Worm (Caenorhabditis elegans) whole organism, early embryonic: ENCODE data around the gene clec-64.

Experiments
- B0310.2 ChIP-seq: sonication (generic microtip); optimal IDR thresholded peaks from 2 replicates; lab custom pipeline; 2016; ENCODE audit warnings: mild to moderate bottlenecking, missing genetic modification characterization, missing compliant biosample characterization
- F13C5.2 ChIP-seq: sonication (generic microtip); optimal IDR thresholded peaks from 2 replicates; lab custom pipeline; 2017; ENCODE audit warnings: mild to moderate bottlenecking, missing genetic modification characterization, inconsistent platforms, missing compliant biosample characterization
- aly-1 ChIP-seq: sonication (generic microtip); optimal IDR thresholded peaks from 2 replicates; lab custom pipeline; 2016; ENCODE audit warnings: missing genetic modification characterization, missing compliant biosample characterization
- ama-1 ChIP-seq: fragments of 150-350 bp; optimal IDR thresholded peaks from 2 replicates; lab custom pipeline; 2014
- ceh-13 ChIP-seq: fragments of 200-800 bp; sonication (Bioruptor generic); optimal IDR thresholded peaks from 2 replicates; lab custom pipeline; 2018; ENCODE audit warnings: mild to moderate bottlenecking, missing genetic modification characterization, missing compliant biosample characterization
- ceh-36 ChIP-seq: sonication (generic microtip); optimal IDR thresholded peaks from 2 replicates; lab custom pipeline; 2016; ENCODE audit warnings: missing genetic modification characterization, inconsistent platforms, missing compliant biosample characterization
- ets-7 ChIP-seq: sonication (generic microtip); optimal IDR thresholded peaks from 2 replicates; lab custom pipeline; 2016; ENCODE audit warnings: missing genotype, missing genetic modification characterization, missing compliant biosample characterization
- flt-1 ChIP-seq: fragments of 200-800 bp; sonication (Bioruptor generic); IDR thresholded peaks from 2 replicates; pipeline ENCODE4 v1.3.6; 2022; ENCODE audit warnings: missing genetic modification characterization, missing compliant biosample characterization
- hmbx-1 ChIP-seq: sonication (generic microtip); optimal IDR thresholded peaks from 2 replicates; lab custom pipeline; 2016; ENCODE audit warnings: mild to moderate bottlenecking, missing genetic modification characterization, missing compliant biosample characterization
- hmg-4 ChIP-seq: fragments of 200-800 bp; sonication (Bioruptor generic); optimal IDR thresholded peaks from 2 replicates; lab custom pipeline; 2018; ENCODE audit warnings: mild to moderate bottlenecking, missing genetic modification characterization, missing compliant biosample characterization
- hnd-1 ChIP-seq: sonication (generic microtip); optimal IDR thresholded peaks from 2 replicates; lab custom pipeline; 2016; ENCODE audit warnings: missing genetic modification characterization, missing compliant biosample characterization
- pes-1 ChIP-seq: fragments of 200-800 bp; sonication (Bioruptor generic); IDR thresholded peaks from 2 replicates; pipeline ENCODE4 v1.3.6; 2022; ENCODE audit warnings: missing genetic modification reagents, missing genetic modification characterization, missing compliant biosample characterization
- scrt-1 ChIP-seq: fragments of 200-800 bp; sonication (Bioruptor generic); IDR thresholded peaks from 2 replicates; pipeline ENCODE4 v1.3.6; 2022; ENCODE audit warnings: missing genetic modification characterization, missing compliant biosample characterization
- sea-1 ChIP-seq: fragments of 200-800 bp; sonication (Bioruptor generic); conservative IDR thresholded peaks from 2 replicates; pipeline ENCODE4 v1.3.6; 2022; ENCODE audit warnings: missing genetic modification characterization, missing compliant biosample characterization
- tbx-11 ChIP-seq: fragments of 200-800 bp; sonication (Bioruptor generic); IDR thresholded peaks from 2 replicates; pipeline ENCODE4 v1.3.6; 2022; ENCODE audit warnings: missing genetic modification characterization, missing compliant biosample characterization
- tbx-37 ChIP-seq: fragments of 200-800 bp; sonication (Bioruptor generic); conservative IDR thresholded peaks from 2 replicates; pipeline ENCODE4 v1.3.6; 2022; ENCODE audit warnings: missing genetic modification reagents, missing genetic modification characterization, missing compliant biosample characterization
- tra-4 ChIP-seq: sonication (generic microtip); optimal IDR thresholded peaks from 2 replicates; lab custom pipeline; 2017; ENCODE audit warnings: missing genetic modification characterization, missing compliant biosample characterization

clec-64 gene

ce11 chrII:12904174-12904573 lies 6.1 kb downstream of the clec-64 start, which contains the start of gene clec-66:
Gene clec-66 (plus strand): TSS chrII:12904398.
- TF ChIP-seq sea-1 (GFP tag; lab: Robert Waterston, UW): no peak
- TF ChIP-seq tbx-11 (GFP tag; lab: Robert Waterston, UW): no peak
- TF ChIP-seq F13C5.2 (tag; lab: Kevin White, UChicago): no peak
- TF ChIP-seq aly-1: no peak
- no peak for TF ChIP-seq hmbx-1
- no peak for TF ChIP-seq hnd-1 (tag; lab: Kevin White, UChicago)
- TF ChIP-seq scrt-1 (GFP tag; lab: Robert Waterston, UW): no peak

- TF ChIP-seq hnd-1 (tag; lab: Kevin White, UChicago): no peak
- no peak for TF ChIP-seq pes-1
- TF ChIP-seq tbx-11 (GFP tag; lab: Robert Waterston, UW): no peak
- TF ChIP-seq sea-1 (GFP tag; lab: Robert Waterston, UW): no peak
- TF ChIP-seq scrt-1 (GFP tag; lab: Robert Waterston, UW): no peak
- no peak for TF ChIP-seq tbx-37 (GFP tag; lab: Robert Waterston, UW)
- no peak for TF ChIP-seq ceh-13
- TF ChIP-seq F13C5.2 (tag; lab: Kevin White, UChicago): no peak
- TF ChIP-seq ceh-36 (tag; lab: Kevin White, UChicago): no peak
- TF ChIP-seq aly-1: no peak
- no peak for TF ChIP-seq hmg-4 (GFP tag; lab: Kevin White, UChicago)
- TF ChIP-seq hmbx-1: no peak
- no peak for TF ChIP-seq flt-1 (GFP tag; lab: Robert Waterston, UW)
- TF ChIP-seq ets-7 (tag; lab: Kevin White, UChicago): no peak
- TF ChIP-seq B0310.2 (tag; lab: Kevin White, UChicago): no peak
- TF ChIP-seq tra-4 (tag; lab: Kevin White, UChicago): no peak
- no peak for TF ChIP-seq ama-1 (lab: Kevin White, UChicago)
Measured at ce11 chrII:12907070-12907469, 9.0 kb downstream of the clec-64 start, which contains the start of gene nspb-11. Gene nspb-11 (plus strand): TSS chrII:12907370.

ce11 chrII:12908779-12909178 lies 10.7 kb downstream of the clec-64 start, which contains the start of gene ddn-2:
Gene ddn-2 (plus strand): TSS chrII:12909079.
- no peak for TF ChIP-seq B0310.2 (tag; lab: Kevin White, UChicago)
- no peak for TF ChIP-seq sea-1 (GFP tag; lab: Robert Waterston, UW)
- no peak for TF ChIP-seq pes-1
- TF ChIP-seq ceh-36 (tag; lab: Kevin White, UChicago): no peak
- no peak for TF ChIP-seq hmbx-1
- TF ChIP-seq ets-7 (tag; lab: Kevin White, UChicago): no peak
- TF ChIP-seq hnd-1 (tag; lab: Kevin White, UChicago): no peak
- TF ChIP-seq ceh-13: no peak
- TF ChIP-seq scrt-1 (GFP tag; lab: Robert Waterston, UW): no peak
- TF ChIP-seq tbx-37 (GFP tag; lab: Robert Waterston, UW): no peak
- no peak for TF ChIP-seq tbx-11 (GFP tag; lab: Robert Waterston, UW)
- no peak for TF ChIP-seq flt-1 (GFP tag; lab: Robert Waterston, UW)
- no peak for TF ChIP-seq F13C5.2 (tag; lab: Kevin White, UChicago)

ce11 chrII:12914514-12915075 lies 16.6 kb downstream of the clec-64 start, which contains the start of gene F35C5.12:
Gene F35C5.12 (minus strand): TSS chrII:12914564.
- TF ChIP-seq hnd-1 (tag; lab: Kevin White, UChicago) (no peak), tbx-37 (GFP tag; lab: Robert Waterston, UW) (no peak), pes-1 (no peak), aly-1 (no peak), ets-7 (tag; lab: Kevin White, UChicago) (no peak), B0310.2 (tag; lab: Kevin White, UChicago) (no peak), ceh-36 (tag; lab: Kevin White, UChicago) (no peak), tra-4 (tag; lab: Kevin White, UChicago) (no peak), hmbx-1 (no peak), scrt-1 (GFP tag; lab: Robert Waterston, UW) (no peak), ceh-13 (no peak), ama-1 (lab: Kevin White, UChicago) (no peak), hmg-4 (GFP tag; lab: Kevin White, UChicago) (no peak), F13C5.2 (tag; lab: Kevin White, UChicago) (no peak), tbx-11 (GFP tag; lab: Robert Waterston, UW) (no peak), flt-1 (GFP tag; lab: Robert Waterston, UW) (no peak), sea-1 (GFP tag; lab: Robert Waterston, UW) (no peak)

- TF ChIP-seq scrt-1 (GFP tag; lab: Robert Waterston, UW) (no peak), sea-1 (GFP tag; lab: Robert Waterston, UW) (no peak), hmbx-1 (no peak), aly-1 (no peak), F13C5.2 (tag; lab: Kevin White, UChicago) (no peak), tra-4 (tag; lab: Kevin White, UChicago) (no peak), B0310.2 (tag; lab: Kevin White, UChicago) (no peak), ets-7 (tag; lab: Kevin White, UChicago) (no peak)
Measured at ce11 chrII:12918960-12919553, 21.0 kb downstream of the clec-64 start, which contains the start of the genes F58G1.2 and wago-4. Gene F58G1.2 (minus strand): TSS chrII:12919010. Gene wago-4 (plus strand): TSS chrII:12919551.

- TF ChIP-seq tra-4 (tag; lab: Kevin White, UChicago) (no peak), pes-1 (no peak), scrt-1 (GFP tag; lab: Robert Waterston, UW) (no peak)
Measured at ce11 chrII:12921478-12921877, 23.4 kb downstream of the clec-64 start.

- TF ChIP-seq hnd-1 (tag; lab: Kevin White, UChicago) (no peak), sea-1 (GFP tag; lab: Robert Waterston, UW) (no peak), F13C5.2 (tag; lab: Kevin White, UChicago) (no peak), tbx-37 (GFP tag; lab: Robert Waterston, UW) (no peak), scrt-1 (GFP tag; lab: Robert Waterston, UW) (no peak), pes-1 (no peak), ama-1 (lab: Kevin White, UChicago) (no peak), hmbx-1 (no peak), ceh-36 (tag; lab: Kevin White, UChicago) (no peak)
Measured at ce11 chrII:12923225-12923624, 25.2 kb downstream of the clec-64 start.
